Fruit fly (Drosophila melanogaster) whole organism, embryonic: ENCODE results near the gene CG31808.

Experiments
- Abd-B ChIP-seq: fragments of 200-800 bp; sonication (Bioruptor generic); optimal IDR thresholded peaks from 2 replicates; lab custom pipeline; 2018; ENCODE audit warnings: missing biosample characterization, mild to moderate bottlenecking, missing genetic modification characterization, moderate library complexity
- Atf6 ChIP-seq: fragments of 200-800 bp; sonication (Bioruptor generic); IDR thresholded peaks from 2 replicates; pipeline ENCODE4 v1.3.6; 2022; ENCODE audit warnings: missing biosample characterization, missing genetic modification characterization
- Bgb ChIP-seq: fragments of 200-800 bp; sonication (Bioruptor generic); IDR thresholded peaks from 2 replicates; pipeline ENCODE4 v1.3.6; 2022; ENCODE audit warnings: missing biosample characterization, missing genetic modification characterization; ENCODE audit not compliant: partially characterized antibody
- CG10147 ChIP-seq: fragments of 200-800 bp; sonication (Bioruptor generic); optimal IDR thresholded peaks from 2 replicates; lab custom pipeline; 2019; ENCODE audit warnings: missing biosample characterization, mild to moderate bottlenecking, missing genetic modification characterization, moderate library complexity
- CG11723 ChIP-seq: fragments of 200-800 bp; sonication (Bioruptor generic); optimal IDR thresholded peaks from 2 replicates; lab custom pipeline; 2017; ENCODE audit warnings: missing biosample characterization, mild to moderate bottlenecking, missing genetic modification characterization
- CG12391 ChIP-seq: fragments of 200-800 bp; sonication (Bioruptor generic); optimal IDR thresholded peaks from 3 replicates; lab custom pipeline; 2018; ENCODE audit warnings: missing biosample characterization, mild to moderate bottlenecking, missing genetic modification characterization, moderate library complexity
- CG17186 ChIP-seq: fragments of 200-800 bp; sonication (Bioruptor generic); optimal IDR thresholded peaks from 3 replicates; lab custom pipeline; 2017; ENCODE audit warnings: missing biosample characterization, missing genetic modification reagents, missing genetic modification characterization
- CG17568 ChIP-seq: fragments of 200-800 bp; sonication (Bioruptor generic); optimal IDR thresholded peaks from 2 replicates; lab custom pipeline; 2018; ENCODE audit warnings: missing biosample characterization, mild to moderate bottlenecking, missing genetic modification characterization, moderate library complexity
- CG18619 ChIP-seq: fragments of 200-800 bp; sonication (Bioruptor generic); optimal IDR thresholded peaks from 3 replicates; lab custom pipeline; 2017; ENCODE audit warnings: missing biosample characterization, mild to moderate bottlenecking, missing genetic modification characterization
- CG31441 ChIP-seq: fragments of 200-800 bp; sonication (Bioruptor generic); IDR thresholded peaks from 2 replicates; pipeline ENCODE4 v1.3.6; 2022; ENCODE audit warnings: missing biosample characterization, missing genetic modification characterization
- CG3726 ChIP-seq: fragments of 200-800 bp; sonication (Bioruptor generic); IDR thresholded peaks from 3 replicates; pipeline ENCODE4, ENCODE4 v1.3.6; 2022; ENCODE audit warnings: missing biosample characterization, missing genetic modification characterization
- CG4328 ChIP-seq: fragments of 200-800 bp; sonication (Bioruptor generic); optimal IDR thresholded peaks from 3 replicates; lab custom pipeline; 2017; ENCODE audit warnings: missing biosample characterization, missing genetic modification reagents, missing genetic modification characterization
- CG4707 ChIP-seq: fragments of 200-800 bp; sonication (Bioruptor generic); optimal IDR thresholded peaks from 2 replicates; lab custom pipeline; 2018; ENCODE audit warnings: missing biosample characterization, mild to moderate bottlenecking, missing genetic modification characterization, moderate library complexity
- CG4730 ChIP-seq: fragments of 200-800 bp; sonication (Bioruptor generic); IDR thresholded peaks from 2 replicates; pipeline ENCODE4 v1.3.6; 2022; ENCODE audit warnings: missing biosample characterization, missing genetic modification characterization
- CG4854 ChIP-seq: fragments of 200-800 bp; sonication (Bioruptor generic); optimal IDR thresholded peaks from 2 replicates; lab custom pipeline; 2016; ENCODE audit warnings: missing biosample characterization, missing genetic modification characterization, inconsistent platforms
- CG6254 ChIP-seq: fragments of 200-800 bp; sonication (Bioruptor generic); optimal IDR thresholded peaks from 3 replicates; lab custom pipeline; 2017; ENCODE audit warnings: mild to moderate bottlenecking, missing biosample characterization, missing genetic modification reagents, missing genetic modification characterization
- CG6272 ChIP-seq: fragments of 200-800 bp; sonication (Bioruptor generic); IDR thresholded peaks from 2 replicates; pipeline ENCODE4 v1.3.6; 2022; ENCODE audit warnings: missing biosample characterization, missing genetic modification characterization
- CG8089 ChIP-seq: fragments of 200-800 bp; sonication (Bioruptor generic); optimal IDR thresholded peaks from 3 replicates; lab custom pipeline; 2016; ENCODE audit warnings: missing biosample characterization, missing genetic modification characterization
- CoRest ChIP-seq: fragments of 200-800 bp; sonication (Bioruptor generic); optimal IDR thresholded peaks from 3 replicates; lab custom pipeline; 2018; ENCODE audit warnings: missing biosample characterization, mild to moderate bottlenecking, missing genetic modification characterization, moderate library complexity
- D19B ChIP-seq: fragments of 200-800 bp; sonication (Bioruptor generic); optimal IDR thresholded peaks from 2 replicates; lab custom pipeline; 2017; ENCODE audit warnings: missing biosample characterization, mild to moderate bottlenecking, missing genetic modification characterization
- Dll ChIP-seq: fragments of 200-800 bp; sonication (Bioruptor generic); IDR thresholded peaks from 4 replicates; pipeline ENCODE4 v1.3.6; 2022; ENCODE audit warnings: missing biosample characterization, missing genetic modification characterization; ENCODE audit not compliant: partially characterized antibody
- Dref ChIP-seq: fragments of 200-800 bp; sonication (Bioruptor generic); IDR thresholded peaks from 2 replicates; pipeline ENCODE4 v1.3.6; 2022; ENCODE audit warnings: missing biosample characterization, missing genetic modification characterization
- E2f1 ChIP-seq: fragments of 200-800 bp; sonication (Bioruptor generic); IDR thresholded peaks from 2 replicates; pipeline ENCODE4 v1.3.6; 2022; ENCODE audit warnings: missing biosample characterization, missing genetic modification characterization
- ERR ChIP-seq: fragments of 200-800 bp; sonication (Bioruptor generic); optimal IDR thresholded peaks from 2 replicates; lab custom pipeline; 2016; ENCODE audit warnings: missing biosample characterization, missing genetic modification characterization
- Gug ChIP-seq: fragments of 200-800 bp; sonication (Bioruptor generic); IDR thresholded peaks from 4 replicates; pipeline ENCODE4 v1.3.6; 2022; ENCODE audit warnings: missing biosample characterization, missing genetic modification characterization
- Hr39 ChIP-seq: fragments of >200 bp; optimal IDR thresholded peaks from 2 replicates; lab custom pipeline; 2017
- Kr ChIP-seq: fragments of 200-800 bp; sonication (Bioruptor generic); optimal IDR thresholded peaks from 2 replicates; lab custom pipeline; 2017; ENCODE audit warnings: missing biosample characterization, mild to moderate bottlenecking, missing genetic modification characterization
- Sox100B ChIP-seq: fragments of 200-800 bp; sonication (Bioruptor generic); optimal IDR thresholded peaks from 3 replicates; lab custom pipeline; 2018; ENCODE audit warnings: missing biosample characterization, mild to moderate bottlenecking, missing genetic modification characterization
- Sry-β ChIP-seq: fragments of 200-800 bp; sonication (Bioruptor generic); optimal IDR thresholded peaks from 2 replicates; lab custom pipeline; 2018; ENCODE audit warnings: missing biosample characterization, mild to moderate bottlenecking, missing genetic modification characterization, moderate library complexity
- Vsx1 ChIP-seq: fragments of 200-800 bp; sonication (Bioruptor generic); optimal IDR thresholded peaks from 2 replicates; lab custom pipeline; 2017; ENCODE audit warnings: missing biosample characterization, mild to moderate bottlenecking, missing genetic modification characterization, missing genetic modification reagents
- ap ChIP-seq: fragments of 200-800 bp; sonication (Bioruptor generic); IDR thresholded peaks from 2 replicates; pipeline ENCODE4 v1.3.6; 2022; ENCODE audit warnings: missing biosample characterization, missing genetic modification characterization
- ase ChIP-seq: fragments of 200-800 bp; sonication (Bioruptor generic); IDR thresholded peaks from 3 replicates; pipeline ENCODE4 v1.3.6; 2022; ENCODE audit warnings: missing biosample characterization, missing genetic modification characterization
- bcd ChIP-seq: fragments of 200-800 bp; sonication (Bioruptor generic); optimal IDR thresholded peaks from 2 replicates; lab custom pipeline; 2017; ENCODE audit warnings: missing biosample characterization, mild to moderate bottlenecking, missing genetic modification characterization
- chif ChIP-seq, 2 experiments: fragments of 200-800 bp; sonication (Bioruptor generic); optimal IDR thresholded peaks; 3 replicates each; lab custom pipeline; 2016; ENCODE audit warnings: missing biosample characterization in 2 of 2, missing genetic modification characterization in 2 of 2
- ci ChIP-seq: fragments of 200-800 bp; sonication (Bioruptor generic); IDR thresholded peaks from 3 replicates; pipeline ENCODE4 v1.3.6; 2022; ENCODE audit warnings: missing biosample characterization, missing genetic modification characterization
- crp ChIP-seq, 2 experiments: fragments of 200-800 bp; sonication (Bioruptor generic); optimal IDR thresholded peaks; 2 replicates in 1 of 2; 3 replicates in 1 of 2; lab custom pipeline; 2017; ENCODE audit warnings: missing biosample characterization in 2 of 2, missing genetic modification characterization in 2 of 2, mild to moderate bottlenecking in 1 of 2, moderate library complexity in 1 of 2
- da ChIP-seq: fragments of 200-800 bp; sonication (Bioruptor generic); optimal IDR thresholded peaks from 2 replicates; lab custom pipeline; 2016; ENCODE audit warnings: missing biosample characterization, missing genetic modification characterization
- dimm ChIP-seq: fragments of 200-800 bp; sonication (Bioruptor generic); IDR thresholded peaks from 2 replicates; pipeline ENCODE4 v1.3.6; 2022; ENCODE audit warnings: missing biosample characterization, missing genetic modification characterization
- dpn ChIP-seq, 2 experiments: fragments of 200-800 bp; sonication (Bioruptor generic); optimal IDR thresholded peaks; 3 replicates each; lab custom pipeline; 2016; ENCODE audit warnings: missing biosample characterization in 2 of 2, missing genetic modification characterization in 2 of 2
- eve ChIP-seq, 2 experiments: fragments of >200 bp; optimal IDR thresholded peaks; 2 replicates each; lab custom pipeline; 2017; ENCODE audit warnings: missing biosample characterization in 2 of 2, missing genetic modification characterization in 2 of 2
- fd96Cb ChIP-seq: fragments of 200-800 bp; sonication (Bioruptor generic); optimal IDR thresholded peaks from 2 replicates; lab custom pipeline; 2018; ENCODE audit warnings: missing biosample characterization, mild to moderate bottlenecking, missing genetic modification characterization, moderate library complexity
- gce ChIP-seq: fragments of 200-800 bp; sonication (Bioruptor generic); IDR thresholded peaks from 3 replicates; pipeline ENCODE4 v1.3.6; 2022; ENCODE audit warnings: missing biosample characterization, missing genetic modification characterization
- ham ChIP-seq: fragments of 200-800 bp; sonication (Bioruptor generic); IDR thresholded peaks from 2 replicates; pipeline ENCODE4 v1.3.6; 2022; ENCODE audit warnings: missing biosample characterization, missing genetic modification characterization
- mirr ChIP-seq: fragments of 200-800 bp; sonication (Bioruptor generic); optimal IDR thresholded peaks from 3 replicates; lab custom pipeline; 2018; ENCODE audit warnings: missing biosample characterization, mild to moderate bottlenecking, missing genetic modification characterization
- org-1 ChIP-seq: fragments of 200-800 bp; sonication (Bioruptor generic); optimal IDR thresholded peaks from 2 replicates; lab custom pipeline; 2017; ENCODE audit warnings: missing biosample characterization, missing genetic modification characterization
- p53 ChIP-seq: fragments of 200-800 bp; sonication (Bioruptor generic); optimal IDR thresholded peaks from 2 replicates; lab custom pipeline; 2016; ENCODE audit warnings: missing biosample characterization, missing genetic modification characterization
- phol ChIP-seq: fragments of 200-800 bp; sonication (Bioruptor generic); optimal IDR thresholded peaks from 3 replicates; lab custom pipeline; 2018; ENCODE audit warnings: missing biosample characterization, mild to moderate bottlenecking, missing genetic modification characterization, moderate library complexity
- sd ChIP-seq: fragments of 200-800 bp; sonication (Bioruptor generic); optimal IDR thresholded peaks from 3 replicates; lab custom pipeline; 2018; ENCODE audit warnings: missing biosample characterization, mild to moderate bottlenecking, missing genetic modification characterization, moderate library complexity
- slbo ChIP-seq: fragments of 200-800 bp; sonication (Bioruptor generic); IDR thresholded peaks from 2 replicates; pipeline ENCODE4 v1.3.6; 2022; ENCODE audit warnings: missing biosample characterization, missing genetic modification characterization
- tx ChIP-seq: fragments of 200-800 bp; sonication (Bioruptor generic); optimal IDR thresholded peaks from 2 replicates; lab custom pipeline; 2016; ENCODE audit warnings: missing biosample characterization, missing genetic modification characterization

CG31808 gene

DNA sequence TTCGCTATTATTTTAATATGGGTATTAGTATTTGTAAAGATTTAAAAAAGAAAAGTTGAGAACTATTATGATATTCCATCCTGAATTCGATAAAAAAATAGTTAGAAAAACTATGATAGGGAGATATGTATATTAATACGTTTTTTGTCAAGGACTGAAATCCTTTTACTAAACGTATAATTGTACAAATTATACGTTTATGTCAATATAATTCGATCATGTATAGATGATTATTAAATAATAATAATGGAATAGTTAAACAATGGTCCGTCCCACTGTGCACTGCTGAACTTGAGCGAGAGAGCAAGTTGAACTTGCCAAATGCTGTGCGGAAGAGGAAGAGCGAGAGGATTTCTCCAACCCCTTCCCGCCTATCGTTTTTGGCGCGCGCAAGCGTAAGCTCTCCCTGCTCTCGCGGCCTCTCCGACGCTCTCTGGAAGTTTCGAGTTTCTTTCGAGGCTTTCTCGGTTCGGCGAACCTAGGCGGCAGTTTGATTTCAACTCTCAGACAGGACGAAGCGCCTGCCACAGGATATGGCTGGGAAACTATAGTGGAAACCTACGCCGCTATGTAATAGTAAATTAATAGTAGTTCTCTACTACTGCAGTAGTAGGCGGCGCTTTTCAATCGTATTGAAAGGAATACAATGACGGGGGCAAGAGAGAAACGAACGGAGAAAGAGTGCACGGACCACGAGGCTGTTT lies 30.9 kb downstream of the CG31808 start (continued):
- TF ChIP-seq gce (GFP tag; lab: Robert Waterston, UW) (no peak), CoRest (peak; percentile 81), CG10147 (GFP tag; lab: Kevin White, UChicago) (peak; percentile 70), Hr39 (lab: Kevin White, UChicago) (no peak), ci (peak; percentile 20; the same call in 1 of the 3 replicates), Abd-B (GFP tag; lab: Kevin White, UChicago) (peak; percentile 58), CG4730 (GFP tag; lab: Robert Waterston, UW) (no peak), CG12391 (tag; lab: Kevin White, UChicago) (peak; percentile 63), bcd (peak; percentile 52), CG6254 (GFP tag; lab: Kevin White, UChicago) (peak; percentile 33), dpn (GFP tag; optimal IDR thresholded peaks at IDR 0.05; lab: Kevin White, UChicago) (peak in 1 of 2 experiments; percentile 10), slbo (GFP tag; lab: Robert Waterston, UW) (peak; percentile 30; the same call in 1 of the 2 replicates), D19B (GFP tag; lab: Kevin White, UChicago) (no peak), CG17186 (no peak), Bgb (GFP tag; lab: Robert Waterston, UW) (no peak), mirr (GFP tag; lab: Kevin White, UChicago) (no peak), dimm (GFP tag; lab: Robert Waterston, UW) (no peak), Sry-β (no peak), crp (GFP tag; optimal IDR thresholded peaks at IDR 0.05; lab: Kevin White, UChicago) (no peak), CG4854 (GFP tag; lab: Kevin White, UChicago) (no peak), CG3726 (no peak), Dref (GFP tag; lab: Robert Waterston, UW) (no peak), Dll (GFP tag; lab: Robert Waterston, UW) (no peak), CG31441 (GFP tag; lab: Robert Waterston, UW) (peak; percentile 66), CG6272 (GFP tag; lab: Robert Waterston, UW) (no peak), Sox100B (GFP tag; lab: Kevin White, UChicago) (peak; percentile 78), Atf6 (GFP tag; lab: Robert Waterston, UW) (peak; percentile 40; the same call in 1 of the 2 replicates), sd (tag; lab: Kevin White, UChicago) (no peak), CG17568 (GFP tag; lab: Kevin White, UChicago) (no peak), ase (GFP tag; lab: Robert Waterston, UW) (no peak), ERR (GFP tag; lab: Kevin White, UChicago) (no peak), p53 (no peak), phol (tag; lab: Kevin White, UChicago) (peak; percentile 80), da (GFP tag; lab: Kevin White, UChicago) (no peak), eve (GFP tag; optimal IDR thresholded peaks at IDR 0.05; lab: Kevin White, UChicago) (peak in 1 of 2 experiments; percentile 71), CG4707 (GFP tag; lab: Kevin White, UChicago) (peak; percentile 65), chif (GFP tag; optimal IDR thresholded peaks at IDR 0.05; lab: Kevin White, UChicago) (no peak), Kr (GFP tag; lab: Kevin White, UChicago) (no peak), CG11723 (GFP tag; lab: Kevin White, UChicago) (no peak), CG4328 (GFP tag; lab: Kevin White, UChicago) (peak; percentile 6), CG8089 (GFP tag; lab: Kevin White, UChicago) (no peak), ap (GFP tag; lab: Robert Waterston, UW) (no peak), tx (GFP tag; lab: Kevin White, UChicago) (no peak), Gug (GFP tag; lab: Robert Waterston, UW) (no peak), CG18619 (GFP tag; lab: Kevin White, UChicago) (peak; percentile 60), ham (no peak), fd96Cb (tag; lab: Kevin White, UChicago) (peak; percentile 65), org-1 (peak; percentile 54), E2f1 (GFP tag; lab: Robert Waterston, UW) (peak; percentile 45), Vsx1 (no peak)
